Worm (Caenorhabditis elegans) whole organism, young adult: ENCODE results near the gene K08A2.2.

Experiments used
- B0019.2 ChIP-seq: fragments of 200-800 bp; sonication (Bioruptor generic); conservative IDR thresholded peaks from 2 replicates; pipeline ENCODE4 v1.3.6; 2022; ENCODE audit warnings: missing genetic modification reagents, missing genetic modification characterization, missing compliant biosample characterization
- B0336.3 ChIP-seq: fragments of 200-800 bp; sonication (Bioruptor generic); IDR thresholded peaks from 2 replicates; pipeline ENCODE4 v1.3.6; 2022; ENCODE audit warnings: missing genetic modification characterization, missing compliant biosample characterization
- C17E4.6 ChIP-seq: fragments of 200-800 bp; sonication (Bioruptor generic); IDR thresholded peaks from 2 replicates; pipeline ENCODE4 v1.3.6; 2022; ENCODE audit warnings: missing genetic modification reagents, missing genetic modification characterization, missing compliant biosample characterization
- F22D6.2 ChIP-seq: sonication (generic microtip); optimal IDR thresholded peaks from 2 replicates; lab custom pipeline; 2016; ENCODE audit warnings: mild to moderate bottlenecking, missing genetic modification characterization, missing compliant biosample characterization
- F55B11.4 ChIP-seq: sonication (generic microtip); optimal IDR thresholded peaks from 2 replicates; lab custom pipeline; 2016; ENCODE audit warnings: missing compliant biosample characterization, missing genetic modification characterization, borderline replicate concordance; ENCODE audit not compliant: insufficient read depth
- K11D2.4 ChIP-seq: fragments of 200-800 bp; sonication (Bioruptor generic); IDR thresholded peaks from 2 replicates; pipeline ENCODE4 v1.3.6; 2022; ENCODE audit warnings: missing genetic modification reagents, missing genetic modification characterization, missing compliant biosample characterization
- Y53F4B.3 ChIP-seq: fragments of 200-800 bp; sonication (Bioruptor generic); IDR thresholded peaks from 2 replicates; pipeline ENCODE4 v1.3.6; 2022; ENCODE audit warnings: missing genetic modification reagents, missing genetic modification characterization, missing compliant biosample characterization
- Y79H2A.3 ChIP-seq: fragments of 200-800 bp; sonication (Bioruptor generic); conservative IDR thresholded peaks from 2 replicates; pipeline ENCODE4 v1.3.6; 2022; ENCODE audit warnings: missing genetic modification reagents, missing genetic modification characterization, missing compliant biosample characterization
- Y95B8A.8 ChIP-seq: fragments of 200-800 bp; sonication (Bioruptor generic); IDR thresholded peaks from 2 replicates; pipeline ENCODE4 v1.3.6; 2022; ENCODE audit warnings: missing genetic modification reagents, missing genetic modification characterization, missing compliant biosample characterization
- ZK185.1 ChIP-seq: sonication (generic microtip); optimal IDR thresholded peaks from 2 replicates; lab custom pipeline; 2016; ENCODE audit warnings: mild to moderate bottlenecking, missing genetic modification characterization, missing compliant biosample characterization; ENCODE audit not compliant: poor library complexity, severe bottlenecking
- akir-1 ChIP-seq: fragments of 200-800 bp; sonication (Bioruptor generic); optimal IDR thresholded peaks from 2 replicates; lab custom pipeline; 2018; ENCODE audit warnings: mild to moderate bottlenecking, missing genetic modification characterization, moderate library complexity, missing compliant biosample characterization
- atf-7 ChIP-seq: sonication (generic microtip); optimal IDR thresholded peaks from 2 replicates; lab custom pipeline; 2017; ENCODE audit warnings: mild to moderate bottlenecking, missing genetic modification characterization, missing compliant biosample characterization
- attf-5 ChIP-seq: fragments of 200-800 bp; sonication (Bioruptor generic); optimal IDR thresholded peaks from 2 replicates; lab custom pipeline; 2018; ENCODE audit warnings: mild to moderate bottlenecking, missing genetic modification characterization, missing compliant biosample characterization
- cebp-2 ChIP-seq: fragments of 200-800 bp; sonication (Bioruptor generic); IDR thresholded peaks from 2 replicates; pipeline ENCODE4 v1.3.6; 2022; ENCODE audit warnings: missing genetic modification characterization, missing compliant biosample characterization
- chd-7 ChIP-seq: sonication (generic microtip); optimal IDR thresholded peaks from 2 replicates; lab custom pipeline; 2016; ENCODE audit warnings: mild to moderate bottlenecking, missing genetic modification characterization, moderate library complexity, missing compliant biosample characterization
- dox-1 ChIP-seq: fragments of 200-800 bp; sonication (Bioruptor generic); IDR thresholded peaks from 2 replicates; pipeline ENCODE4 v1.3.6; 2022; ENCODE audit warnings: missing genetic modification reagents, missing genetic modification characterization, missing compliant biosample characterization
- dpff-1 ChIP-seq: sonication (generic microtip); optimal IDR thresholded peaks from 2 replicates; lab custom pipeline; 2017; ENCODE audit warnings: mild to moderate bottlenecking, missing genetic modification characterization, missing compliant biosample characterization
- dpl-1 ChIP-seq: fragments of 150-350 bp; optimal IDR thresholded peaks from 2 replicates; lab custom pipeline; 2014; ENCODE audit warnings: missing biosample characterization, missing genetic modification reagents, missing genetic modification characterization
- egl-18 ChIP-seq: fragments of 200-800 bp; sonication (Bioruptor generic); IDR thresholded peaks from 2 replicates; pipeline ENCODE4 v1.3.6; 2022; ENCODE audit warnings: missing genetic modification reagents, missing genetic modification characterization, missing compliant biosample characterization
- fkh-3 ChIP-seq: sonication (generic microtip); optimal IDR thresholded peaks from 2 replicates; lab custom pipeline; 2016; ENCODE audit warnings: mild to moderate bottlenecking, missing genetic modification characterization, missing compliant biosample characterization
- hlh-26 ChIP-seq: fragments of 200-800 bp; sonication (Bioruptor generic); conservative IDR thresholded peaks from 2 replicates; pipeline ENCODE4 v1.3.6; 2022; ENCODE audit warnings: missing genetic modification reagents, missing genetic modification characterization, missing compliant biosample characterization
- hmg-1.2 ChIP-seq: fragments of 200-800 bp; sonication (Bioruptor generic); IDR thresholded peaks from 2 replicates; pipeline ENCODE4 v1.3.6; 2022; ENCODE audit warnings: missing genetic modification reagents, missing genetic modification characterization, missing compliant biosample characterization
- hmg-20 ChIP-seq: fragments of 200-800 bp; sonication (Bioruptor generic); IDR thresholded peaks from 2 replicates; pipeline ENCODE4 v1.3.6; 2022; ENCODE audit warnings: missing genetic modification reagents, missing genetic modification characterization, missing compliant biosample characterization
- hrde-1 ChIP-seq: sonication (generic microtip); optimal IDR thresholded peaks from 2 replicates; lab custom pipeline; 2016; ENCODE audit warnings: missing genetic modification characterization, mild to moderate bottlenecking, missing compliant biosample characterization, moderate library complexity, missing genotype, missing genetic modification reagents, borderline replicate concordance
- let-526 ChIP-seq: fragments of 200-800 bp; sonication (Bioruptor generic); IDR thresholded peaks from 2 replicates; pipeline ENCODE4 v1.3.6; 2022; ENCODE audit warnings: missing genetic modification reagents, missing genetic modification characterization, missing compliant biosample characterization
- lir-1 ChIP-seq: fragments of 200-800 bp; sonication (Bioruptor generic); conservative IDR thresholded peaks from 2 replicates; pipeline ENCODE4 v1.3.6; 2022; ENCODE audit warnings: missing genetic modification reagents, missing genetic modification characterization, missing compliant biosample characterization
- lsl-1 ChIP-seq: fragments of 200-800 bp; sonication (Bioruptor generic); optimal IDR thresholded peaks from 2 replicates; lab custom pipeline; 2018; ENCODE audit warnings: mild to moderate bottlenecking, missing genetic modification characterization, moderate library complexity, missing compliant biosample characterization
- madf-10 ChIP-seq: sonication (generic microtip); optimal IDR thresholded peaks from 2 replicates; lab custom pipeline; 2016; ENCODE audit warnings: mild to moderate bottlenecking, missing genetic modification characterization, missing compliant biosample characterization
- madf-8 ChIP-seq: fragments of 200-800 bp; sonication (Bioruptor generic); conservative IDR thresholded peaks from 2 replicates; pipeline ENCODE4 v1.3.6; 2022; ENCODE audit warnings: missing genetic modification reagents, missing genetic modification characterization, missing compliant biosample characterization
- mes-4 ChIP-seq: sonication (generic microtip); optimal IDR thresholded peaks from 2 replicates; lab custom pipeline; 2016; ENCODE audit warnings: missing genotype, missing genetic modification characterization, missing compliant biosample characterization
- nfya-1 ChIP-seq: sonication (generic microtip); optimal IDR thresholded peaks from 2 replicates; lab custom pipeline; 2017; ENCODE audit warnings: antibody characterized with exemption, missing compliant biosample characterization, missing genetic modification characterization, borderline replicate concordance; ENCODE audit not compliant: insufficient read depth
- nfyb-1 ChIP-seq: fragments of 200-800 bp; sonication (Bioruptor generic); IDR thresholded peaks from 2 replicates; pipeline ENCODE4 v1.3.6; 2022; ENCODE audit warnings: missing genetic modification reagents, missing genetic modification characterization, missing compliant biosample characterization
- nhr-120 ChIP-seq: fragments of 200-800 bp; sonication (Bioruptor generic); IDR thresholded peaks from 2 replicates; pipeline ENCODE4 v1.3.6; 2022; ENCODE audit warnings: missing genetic modification characterization, missing compliant biosample characterization
- nhr-80 ChIP-seq: sonication (generic microtip); optimal IDR thresholded peaks from 2 replicates; lab custom pipeline; 2016; ENCODE audit warnings: missing genetic modification characterization, missing compliant biosample characterization
- sdz-38 ChIP-seq: sonication (generic microtip); optimal IDR thresholded peaks from 2 replicates; lab custom pipeline; 2016; ENCODE audit warnings: missing genotype, missing genetic modification characterization, missing compliant biosample characterization
- snpc-3.4 ChIP-seq: sonication (generic microtip); optimal IDR thresholded peaks from 2 replicates; lab custom pipeline; 2017; ENCODE audit warnings: missing genetic modification characterization, mild to moderate bottlenecking, missing compliant biosample characterization, antibody characterized with exemption, moderate library complexity, missing genotype, missing genetic modification reagents
- somi-1 ChIP-seq: fragments of 200-800 bp; sonication (Bioruptor generic); optimal IDR thresholded peaks from 2 replicates; lab custom pipeline; 2018; ENCODE audit warnings: mild to moderate bottlenecking, missing genetic modification characterization, missing compliant biosample characterization
- sptf-2 ChIP-seq: fragments of 200-800 bp; sonication (Bioruptor generic); optimal IDR thresholded peaks from 2 replicates; lab custom pipeline; 2018; ENCODE audit warnings: mild to moderate bottlenecking, missing genetic modification characterization, missing compliant biosample characterization
- tbx-9 ChIP-seq: sonication (generic microtip); optimal IDR thresholded peaks from 2 replicates; lab custom pipeline; 2016; ENCODE audit warnings: borderline replicate concordance, missing genetic modification characterization, inconsistent platforms, missing compliant biosample characterization
- zfh-2 ChIP-seq: fragments of 200-800 bp; sonication (Bioruptor generic); conservative IDR thresholded peaks from 2 replicates; pipeline ENCODE4 v1.3.6; 2022; ENCODE audit warnings: missing genetic modification reagents, missing genetic modification characterization, missing compliant biosample characterization
- ztf-18 ChIP-seq: sonication (generic microtip); optimal IDR thresholded peaks from 2 replicates; lab custom pipeline; 2016; ENCODE audit warnings: missing genotype, mild to moderate bottlenecking, missing genetic modification characterization, missing compliant biosample characterization
- ztf-22 ChIP-seq: fragments of 200-800 bp; sonication (Bioruptor generic); optimal IDR thresholded peaks from 2 replicates; lab custom pipeline; 2018; ENCODE audit warnings: mild to moderate bottlenecking, missing genetic modification characterization, moderate library complexity, missing compliant biosample characterization
- ztf-25 ChIP-seq: fragments of 200-800 bp; sonication (Bioruptor generic); IDR thresholded peaks from 2 replicates; pipeline ENCODE4 v1.3.6; 2022; ENCODE audit warnings: missing genetic modification reagents, missing genetic modification characterization, missing compliant biosample characterization
- ztf-3 ChIP-seq: fragments of 200-800 bp; sonication (Bioruptor generic); optimal IDR thresholded peaks from 2 replicates; lab custom pipeline; 2018; ENCODE audit warnings: mild to moderate bottlenecking, missing genetic modification characterization, missing compliant biosample characterization

K08A2.2 gene

DNA sequence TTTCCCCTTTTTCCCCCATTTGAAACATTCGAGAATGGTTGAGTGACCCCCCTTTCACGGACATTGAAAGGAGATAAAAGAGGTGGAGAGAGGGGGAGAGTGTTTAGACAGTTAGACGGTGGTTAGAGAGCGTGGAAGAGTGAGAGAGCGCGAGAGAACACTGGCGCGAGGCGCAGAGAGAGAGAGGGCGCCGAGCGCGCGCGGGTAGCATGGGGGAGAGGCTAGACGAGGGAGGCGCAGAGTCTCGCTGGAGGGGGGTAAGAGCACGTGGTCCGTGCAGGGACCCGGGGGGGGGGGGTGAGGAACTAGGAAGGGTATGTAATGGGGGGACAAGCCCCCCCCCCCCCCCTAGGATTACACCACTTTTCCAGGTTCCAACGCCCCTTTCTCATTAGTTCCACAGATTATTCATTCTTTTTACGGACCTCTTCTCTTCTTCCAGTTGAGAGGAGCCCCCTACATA lies 17.4 kb upstream of the K08A2.2 start (continued):
- TF ChIP-seq sptf-2 (GFP tag; lab: Kevin White, UChicago) (peak; percentile 4), F22D6.2 (tag; lab: Kevin White, UChicago) (peak; percentile 46), mes-4 (tag; lab: Kevin White, UChicago) (no peak), ztf-18 (tag; lab: Kevin White, UChicago) (no peak), lir-1 (GFP tag; lab: Robert Waterston, UW) (no peak), B0336.3 (GFP tag; lab: Robert Waterston, UW) (peak; percentile 97), let-526 (peak; percentile 92), nfya-1 (tag; lab: Kevin White, UChicago) (no peak), hmg-20 (GFP tag; lab: Robert Waterston, UW) (peak; percentile 54; the same call in 1 of the 2 replicates), madf-10 (tag; lab: Kevin White, UChicago) (peak; percentile 18), fkh-3 (no peak)

DNA sequence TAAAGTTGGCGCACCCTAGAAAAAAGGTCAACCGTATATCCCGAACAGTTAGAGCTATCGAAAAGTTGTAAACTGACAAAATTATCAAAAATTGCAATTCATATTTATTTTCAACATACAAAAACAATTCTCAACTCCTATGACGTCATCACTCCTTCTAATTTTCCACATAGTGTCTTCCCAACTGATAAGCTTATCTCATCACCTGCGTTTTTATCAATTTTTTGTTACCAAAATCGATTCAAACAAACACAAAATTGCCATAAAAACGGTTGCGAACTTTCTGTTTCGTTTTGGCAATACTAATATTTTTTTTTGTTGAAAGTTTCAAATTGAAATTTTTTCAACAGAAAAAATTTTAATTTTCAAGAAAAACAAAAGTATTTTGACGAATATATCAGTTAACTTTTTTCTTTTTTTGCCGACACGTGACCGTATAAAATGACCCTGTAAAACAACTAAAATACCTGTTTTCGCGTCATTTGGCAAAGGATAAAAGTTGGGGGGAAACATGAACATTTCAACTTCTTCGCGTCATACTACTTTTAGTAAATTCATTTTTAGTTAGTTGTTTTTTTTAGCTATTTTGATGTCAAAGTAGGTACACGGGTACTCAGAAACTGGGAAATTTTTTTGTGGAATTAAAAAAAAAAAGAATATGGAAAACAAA lies 15.7 kb upstream of the K08A2.2 start:
- TF ChIP-seq dpl-1 (GFP tag; lab: Kevin White, UChicago) (no peak), atf-7 (tag; lab: Kevin White, UChicago) (peak; percentile 87), dox-1 (GFP tag; lab: Robert Waterston, UW) (0 out of 2 replicates have a peak, but pooled peaks have one; percentile 16), ztf-3 (GFP tag; lab: Kevin White, UChicago) (no peak), ztf-22 (no peak), nhr-80 (tag; lab: Kevin White, UChicago) (peak; percentile 55)

DNA sequence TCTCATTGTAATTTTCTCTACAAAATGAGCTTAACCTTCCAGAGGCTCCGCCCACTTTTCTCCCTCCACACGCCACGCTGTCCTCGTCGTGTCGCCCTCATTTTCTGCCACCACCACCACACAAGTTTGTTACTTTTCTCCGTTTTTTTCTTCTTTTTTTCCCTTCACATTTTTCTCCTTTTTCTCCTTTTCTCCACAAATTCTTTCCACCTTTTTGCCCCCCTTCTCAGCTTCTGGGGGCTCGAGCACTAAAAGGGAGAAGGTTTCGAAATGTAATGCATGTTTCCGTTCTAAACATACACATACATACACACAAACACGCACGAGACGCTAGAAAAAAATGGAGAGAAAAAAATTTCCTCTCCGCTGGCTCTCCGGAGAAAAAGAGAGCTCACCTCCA lies 14.8 kb upstream of the K08A2.2 start, which contains the start of gene nhr-88:
TSS of gene nhr-88 (plus strand) at position 43 of the 400 bp plus-strand sequence.
- TF ChIP-seq egl-18 (no peak), akir-1 (GFP tag; lab: Kevin White, UChicago) (no peak), sdz-38 (tag; lab: Kevin White, UChicago) (no peak), tbx-9 (tag; lab: Kevin White, UChicago) (no peak), ZK185.1 (tag; lab: Kevin White, UChicago) (no peak), K11D2.4 (no peak), hmg-1.2 (0 out of 2 replicates have a peak, but pooled peaks have one; percentile 21), Y53F4B.3 (GFP tag; lab: Robert Waterston, UW) (no peak), ztf-25 (GFP tag; lab: Robert Waterston, UW) (no peak), C17E4.6 (no peak), dpff-1 (no peak), Y95B8A.8 (GFP tag; lab: Robert Waterston, UW) (no peak), ztf-3 (GFP tag; lab: Kevin White, UChicago) (no peak), Y79H2A.3 (no peak), lsl-1 (GFP tag; lab: Kevin White, UChicago) (no peak), dox-1 (GFP tag; lab: Robert Waterston, UW) (no peak; the same call in 1 of the 2 replicates), nhr-120 (no peak), somi-1 (GFP tag; lab: Kevin White, UChicago) (no peak), zfh-2 (GFP tag; lab: Robert Waterston, UW) (peak; percentile 76), attf-5 (GFP tag; lab: Kevin White, UChicago) (peak; percentile 6), fkh-3 (no peak), madf-8 (0 out of 2 replicates have a peak, but pooled peaks have one; percentile 15), snpc-3.4 (no peak), chd-7 (tag; lab: Kevin White, UChicago) (peak; percentile 18), hlh-26 (GFP tag; lab: Robert Waterston, UW) (no peak), hrde-1 (tag; lab: Kevin White, UChicago) (no peak), nfyb-1 (peak; percentile 56; the same call in 1 of the 2 replicates), cebp-2 (GFP tag; lab: Robert Waterston, UW) (no peak), B0019.2 (GFP tag; lab: Robert Waterston, UW) (no peak), F55B11.4 (tag; lab: Kevin White, UChicago) (no peak), ztf-18 (tag; lab: Kevin White, UChicago) (no peak)
